Worm (Caenorhabditis elegans) whole organism, L3 larva: Measurements from ENCODE around the gene ZK899.5.
"Not testable (repeated sequence)": the region's sequence is repeated elsewhere in the genome, so short reads cannot be mapped to it uniquely, and the experiment has no call there.

Source experiments
- aly-2 ChIP-seq: fragments of 150-350 bp; optimal IDR thresholded peaks from 2 replicates; lab custom pipeline; 2014; ENCODE audit warnings: missing biosample characterization, missing genetic modification characterization
- ama-1 ChIP-seq: fragments of 150-350 bp; optimal IDR thresholded peaks from 2 replicates; lab custom pipeline; 2018
- ceh-28 ChIP-seq: fragments of 150-350 bp; optimal IDR thresholded peaks from 2 replicates; lab custom pipeline; 2014; ENCODE audit warnings: missing biosample characterization, missing genetic modification reagents, missing genetic modification characterization
- ceh-82 ChIP-seq: fragments of 150-350 bp; optimal IDR thresholded peaks from 2 replicates; lab custom pipeline; 2014; ENCODE audit warnings: missing biosample characterization, missing genetic modification characterization
- ceh-9 ChIP-seq: sonication (generic microtip); optimal IDR thresholded peaks from 2 replicates; lab custom pipeline; 2018; ENCODE audit warnings: missing biosample characterization, missing genetic modification characterization
- daf-12 ChIP-seq: fragments of 150-350 bp; optimal IDR thresholded peaks from 2 replicates; lab custom pipeline; 2014; ENCODE audit warnings: missing biosample characterization, missing genetic modification reagents, missing genetic modification characterization
- egl-27 ChIP-seq: sonication (generic microtip); optimal IDR thresholded peaks from 4 replicates; lab custom pipeline; 2017; ENCODE audit warnings: missing biosample characterization, missing genetic modification reagents, missing genetic modification characterization
- egl-5 ChIP-seq: fragments of 150-350 bp; optimal IDR thresholded peaks from 2 replicates; lab custom pipeline; 2017; ENCODE audit warnings: missing biosample characterization, missing genetic modification reagents, missing genetic modification characterization, inconsistent platforms
- elt-1 ChIP-seq: fragments of 150-350 bp; optimal IDR thresholded peaks from 2 replicates; lab custom pipeline; 2014; ENCODE audit warnings: missing biosample characterization, missing genetic modification characterization
- eor-1 ChIP-seq, 2 experiments: fragments of 150-350 bp; optimal IDR thresholded peaks; 2 replicates each; lab custom pipeline; 2014 to 2018; ENCODE audit warnings: missing biosample characterization in 2 of 2, missing genetic modification characterization in 2 of 2
- fkh-10 ChIP-seq: sonication (generic microtip); optimal IDR thresholded peaks from 2 replicates; lab custom pipeline; 2017; ENCODE audit warnings: missing biosample characterization, missing genetic modification reagents, missing genetic modification characterization
- fkh-2 ChIP-seq: fragments of 150-350 bp; optimal IDR thresholded peaks from 2 replicates; lab custom pipeline; 2014; ENCODE audit warnings: missing biosample characterization, missing genetic modification reagents, missing genetic modification characterization
- fos-1 ChIP-seq: fragments of 150-350 bp; optimal IDR thresholded peaks from 2 replicates; lab custom pipeline; 2014; ENCODE audit warnings: missing biosample characterization, missing genetic modification characterization
- jun-1 ChIP-seq: fragments of 150-350 bp; optimal IDR thresholded peaks from 2 replicates; lab custom pipeline; 2014; ENCODE audit warnings: missing biosample characterization, missing genetic modification reagents, missing genetic modification characterization
- lin-15B ChIP-seq: fragments of 150-350 bp; optimal IDR thresholded peaks from 2 replicates; lab custom pipeline; 2014; ENCODE audit warnings: missing biosample characterization, missing genetic modification characterization
- lin-39 ChIP-seq: fragments of 150-350 bp; optimal IDR thresholded peaks from 2 replicates; lab custom pipeline; 2018; ENCODE audit warnings: missing biosample characterization, missing genetic modification reagents, missing genetic modification characterization
- mdl-1 ChIP-seq: fragments of 150-350 bp; optimal IDR thresholded peaks from 2 replicates; lab custom pipeline; 2014; ENCODE audit warnings: missing biosample characterization, missing genetic modification characterization
- nfya-1 ChIP-seq: sonication (generic microtip); optimal IDR thresholded peaks from 2 replicates; lab custom pipeline; 2017; ENCODE audit warnings: missing genetic modification characterization, mild to moderate bottlenecking, missing compliant biosample characterization, antibody characterized with exemption, moderate library complexity; ENCODE audit not compliant: insufficient read depth
- nhr-11 ChIP-seq: fragments of 150-350 bp; optimal IDR thresholded peaks from 2 replicates; lab custom pipeline; 2014; ENCODE audit warnings: missing biosample characterization, missing genetic modification characterization
- nhr-23 ChIP-seq: fragments of 150-350 bp; optimal IDR thresholded peaks from 2 replicates; lab custom pipeline; 2014; ENCODE audit warnings: missing biosample characterization, missing genetic modification reagents, missing genetic modification characterization
- nhr-237 ChIP-seq: fragments of 150-350 bp; optimal IDR thresholded peaks from 2 replicates; lab custom pipeline; 2014; ENCODE audit warnings: missing biosample characterization, missing genetic modification characterization
- nhr-25 ChIP-seq: sonication (generic microtip); optimal IDR thresholded peaks from 2 replicates; lab custom pipeline; 2017; ENCODE audit warnings: missing biosample characterization, missing genetic modification characterization
- nhr-76 ChIP-seq: fragments of 150-350 bp; sonication (generic microtip); optimal IDR thresholded peaks from 5 replicates; lab custom pipeline; 2014; ENCODE audit warnings: missing biosample characterization, missing genetic modification characterization
- nhr-77 ChIP-seq: fragments of 150-350 bp; optimal IDR thresholded peaks from 2 replicates; lab custom pipeline; 2014; ENCODE audit warnings: missing biosample characterization, missing genetic modification characterization
- pha-4 ChIP-seq: fragments of 150-350 bp; optimal IDR thresholded peaks from 2 replicates; lab custom pipeline; 2014; ENCODE audit warnings: missing biosample characterization, missing genetic modification reagents, missing genetic modification characterization
- pqm-1 ChIP-seq: fragments of 150-350 bp; optimal IDR thresholded peaks from 2 replicates; lab custom pipeline; 2017; ENCODE audit warnings: missing biosample characterization, missing genetic modification characterization, inconsistent platforms
- sea-2 ChIP-seq: fragments of 150-350 bp; sonication (generic microtip); optimal IDR thresholded peaks from 4 replicates; lab custom pipeline; 2014; ENCODE audit warnings: missing biosample characterization, missing genetic modification reagents, missing genetic modification characterization
- snpc-4 ChIP-seq: fragments of 150-350 bp; optimal IDR thresholded peaks from 2 replicates; lab custom pipeline; 2014; ENCODE audit warnings: missing biosample characterization, missing genetic modification characterization
- tbx-2 ChIP-seq: sonication (generic microtip); optimal IDR thresholded peaks from 2 replicates; lab custom pipeline; 2016; ENCODE audit warnings: mild to moderate bottlenecking, missing genetic modification characterization, missing compliant biosample characterization
- unc-39 ChIP-seq: sonication (generic microtip); optimal IDR thresholded peaks from 4 replicates; lab custom pipeline; 2017; ENCODE audit warnings: missing biosample characterization, missing genetic modification characterization
- unc-62 ChIP-seq: fragments of 150-350 bp; sonication (generic microtip); optimal IDR thresholded peaks from 4 replicates; lab custom pipeline; 2014; ENCODE audit warnings: missing biosample characterization, missing genetic modification reagents, missing genetic modification characterization
- zag-1 ChIP-seq: fragments of 150-350 bp; optimal IDR thresholded peaks from 2 replicates; lab custom pipeline; 2014; ENCODE audit warnings: missing biosample characterization, missing genetic modification characterization
- ztf-11 ChIP-seq: fragments of 150-350 bp; optimal IDR thresholded peaks from 2 replicates; lab custom pipeline; 2014; ENCODE audit warnings: missing biosample characterization, missing genetic modification characterization
- ztf-4 ChIP-seq: fragments of 150-350 bp; optimal IDR thresholded peaks from 2 replicates; lab custom pipeline; 2014; ENCODE audit warnings: missing biosample characterization, missing genetic modification characterization

Gene ZK899.5

ce11 chrX:9460834-9461233, at the start of gene ZK899.5:
Gene ZK899.5 (minus strand): TSS chrX:9460934.
- not testable (repeated sequence) for TF ChIP-seq tbx-2; fkh-10 (GFP tag; lab: Kevin White, UChicago); nhr-76 (tag; lab: Kevin White, UChicago)

ce11 chrX:9510448-9510847, 49.7 kb upstream of the ZK899.5 start:
- TF ChIP-seq jun-1 (no peak), ztf-11 (no peak), egl-27 (tag; lab: Kevin White, UChicago) (no peak), unc-62 (GFP tag; lab: Kevin White, UChicago) (no peak), pha-4 (no peak), daf-12 (tag; lab: Kevin White, UChicago) (no peak), ama-1 (no peak), ceh-28 (tag; lab: Kevin White, UChicago) (no peak)

ce11 chrX:9509922-9510321, 49.2 kb upstream of the ZK899.5 start:
- no peak for TF ChIP-seq nhr-23 (tag; lab: Kevin White, UChicago)
- no peak for TF ChIP-seq elt-1
- TF ChIP-seq ceh-82 (tag; lab: Kevin White, UChicago), result no peak
- no peak for TF ChIP-seq ceh-9
- TF ChIP-seq snpc-4 (tag; lab: Kevin White, UChicago), result no peak
- no peak for TF ChIP-seq ztf-11
- no peak for TF ChIP-seq nhr-11 (tag; lab: Kevin White, UChicago)
- no peak for TF ChIP-seq nhr-237
- no peak for TF ChIP-seq fkh-2 (tag; lab: Kevin White, UChicago)
- no peak for TF ChIP-seq nhr-77 (tag; lab: Kevin White, UChicago)

- no peak for TF ChIP-seq elt-1
- TF ChIP-seq ztf-4 (tag; lab: Kevin White, UChicago), result no peak
- no peak for TF ChIP-seq ceh-28 (tag; lab: Kevin White, UChicago)
- no peak for TF ChIP-seq daf-12 (tag; lab: Kevin White, UChicago)
- no peak for TF ChIP-seq lin-15B (tag; lab: Kevin White, UChicago)
- TF ChIP-seq pha-4, result no peak
- no peak for TF ChIP-seq lin-39 (tag; lab: Kevin White, UChicago)
- no peak for TF ChIP-seq nhr-23 (tag; lab: Kevin White, UChicago)
- TF ChIP-seq zag-1 (tag; lab: Kevin White, UChicago), result no peak
- TF ChIP-seq nfya-1, result no peak
- no peak for TF ChIP-seq unc-62 (GFP tag; lab: Kevin White, UChicago)
- no peak for TF ChIP-seq sea-2 (GFP tag; lab: Kevin White, UChicago)
- TF ChIP-seq mdl-1 (tag; lab: Kevin White, UChicago), result no peak
- TF ChIP-seq nhr-76 (tag; lab: Kevin White, UChicago), result no peak
- TF ChIP-seq ceh-82 (tag; lab: Kevin White, UChicago), result no peak
- TF ChIP-seq nhr-25 (tag; lab: Kevin White, UChicago), result no peak
- TF ChIP-seq unc-39, result no peak
- no peak for TF ChIP-seq eor-1 (tag; optimal IDR thresholded peaks at IDR 0.05; lab: Kevin White, UChicago)
- TF ChIP-seq nhr-11 (tag; lab: Kevin White, UChicago), result no peak
- TF ChIP-seq fos-1 (tag; lab: Kevin White, UChicago), result no peak
These were observed 48.8 kb upstream of the ZK899.5 start for ce11 chrX:9509516-9509915.

- TF ChIP-seq tbx-2, result no peak
- TF ChIP-seq pha-4, result peak; percentile 18
These were observed 47.8 kb upstream of the ZK899.5 start for ce11 chrX:9508426-9509010.

ce11 chrX:9506341-9506740, 45.6 kb upstream of the ZK899.5 start:
- TF ChIP-seq lin-15B (tag; lab: Kevin White, UChicago) (peak; percentile 3), sea-2 (GFP tag; lab: Kevin White, UChicago) (no peak), tbx-2 (no peak), aly-2 (tag; lab: Kevin White, UChicago) (no peak), nhr-237 (no peak), egl-5 (tag; lab: Kevin White, UChicago) (no peak), nhr-11 (tag; lab: Kevin White, UChicago) (no peak), pqm-1 (tag; lab: Kevin White, UChicago) (no peak)
- TF ChIP-seq, all 47 proteins: peak for 1
